Fruit fly (Drosophila melanogaster): ENCODE measurements around the gene fw.

fw gene

dm6 chrX:12035207-12035606, 31.5 kb upstream of the fw start:
- no peak for TF ChIP-seq psq (GFP tag; optimal IDR thresholded peaks at IDR 0.05)
- TF ChIP-seq jim (GFP tag; optimal IDR thresholded peaks at IDR 0.05) = no peak
- TF ChIP-seq Myc (optimal IDR thresholded peaks at IDR 0.05) = peak; percentile 51
- TF ChIP-seq fru (GFP tag; optimal IDR thresholded peaks at IDR 0.05) = no peak
- no peak for TF ChIP-seq Dif (GFP tag; optimal IDR thresholded peaks at IDR 0.05; ENCODE audit: partially characterized antibody)
- no peak for TF ChIP-seq foxo (GFP tag; optimal IDR thresholded peaks at IDR 0.05)
- no peak for TF ChIP-seq CG32264 (GFP tag; optimal IDR thresholded peaks at IDR 0.05)
- peak; percentile 19 for TF ChIP-seq brk (GFP tag; optimal IDR thresholded peaks at IDR 0.05)
- no peak for TF ChIP-seq sv (GFP tag; optimal IDR thresholded peaks at IDR 0.05)

- TF ChIP-seq jim (GFP tag; optimal IDR thresholded peaks at IDR 0.05) (no peak), fru (GFP tag; optimal IDR thresholded peaks at IDR 0.05) (no peak), Hr78 (GFP tag; optimal IDR thresholded peaks at IDR 0.05) (no peak), psq (GFP tag; optimal IDR thresholded peaks at IDR 0.05) (no peak), h (GFP tag; optimal IDR thresholded peaks at IDR 0.05) (no peak), ey (GFP tag; optimal IDR thresholded peaks at IDR 0.05) (no peak), HLH106 (tag; optimal IDR thresholded peaks at IDR 0.05) (no peak), lola (GFP tag; optimal IDR thresholded peaks at IDR 0.05) (no peak), tai (GFP tag; optimal IDR thresholded peaks at IDR 0.05) (no peak), dl (GFP tag; optimal IDR thresholded peaks at IDR 0.05; ENCODE audit: insufficient read depth in 1 of 2, partially characterized antibody in 2 of 2) (no peak), GATAd (GFP tag; optimal IDR thresholded peaks at IDR 0.05) (no peak), N (GFP tag; optimal IDR thresholded peaks at IDR 0.05) (no peak), pan (optimal IDR thresholded peaks at IDR 0.05) (no peak), Abd-B (GFP tag; optimal IDR thresholded peaks at IDR 0.05) (no peak), dsf (GFP tag; optimal IDR thresholded peaks at IDR 0.05; ENCODE audit: borderline replicate concordance) (no peak), woc (GFP tag; optimal IDR thresholded peaks at IDR 0.05) (no peak), foxo (GFP tag; optimal IDR thresholded peaks at IDR 0.05) (no peak), Dif (GFP tag; optimal IDR thresholded peaks at IDR 0.05; ENCODE audit: partially characterized antibody) (no peak), dmrt93B (GFP tag; optimal IDR thresholded peaks at IDR 0.05) (no peak), brk (GFP tag; optimal IDR thresholded peaks at IDR 0.05) (no peak)
Measured at dm6 chrX:12034713-12035112, 31.0 kb upstream of the fw start.

dm6 chrX:12032136-12032682, 28.5 kb upstream of the fw start, which contains the start of gene Cyp318a1:
Gene Cyp318a1 (plus strand): TSS chrX:12032632.
- no peak for TF ChIP-seq Myc (optimal IDR thresholded peaks at IDR 0.05)
- TF ChIP-seq h (GFP tag; optimal IDR thresholded peaks at IDR 0.05) = no peak
- TF ChIP-seq Hnf4 (GFP tag; optimal IDR thresholded peaks at IDR 0.05) = no peak
- no peak for TF ChIP-seq HLH106 (tag; optimal IDR thresholded peaks at IDR 0.05)
- TF ChIP-seq pan (optimal IDR thresholded peaks at IDR 0.05) = no peak
- TF ChIP-seq lola (GFP tag; optimal IDR thresholded peaks at IDR 0.05) = no peak
- TF ChIP-seq sage (GFP tag; optimal IDR thresholded peaks at IDR 0.05) = no peak
- no peak for TF ChIP-seq OdsH (GFP tag; optimal IDR thresholded peaks at IDR 0.05)
- no peak for TF ChIP-seq Jra (GFP tag; optimal IDR thresholded peaks at IDR 0.05)
- no peak for TF ChIP-seq tai (GFP tag; optimal IDR thresholded peaks at IDR 0.05)
- no peak for TF ChIP-seq CG9705 (GFP tag; optimal IDR thresholded peaks at IDR 0.05)
- no peak for TF ChIP-seq Hr78 (GFP tag; optimal IDR thresholded peaks at IDR 0.05)

- TF ChIP-seq HLH106 (tag; optimal IDR thresholded peaks at IDR 0.05) (peak; percentile 7), woc (GFP tag; optimal IDR thresholded peaks at IDR 0.05) (no peak), tai (GFP tag; optimal IDR thresholded peaks at IDR 0.05) (no peak), CG9705 (GFP tag; optimal IDR thresholded peaks at IDR 0.05) (no peak), Jra (GFP tag; optimal IDR thresholded peaks at IDR 0.05) (no peak), usp (GFP tag; optimal IDR thresholded peaks at IDR 0.05) (no peak), Dfd (GFP tag; optimal IDR thresholded peaks at IDR 0.05) (no peak), dmrt93B (GFP tag; optimal IDR thresholded peaks at IDR 0.05) (no peak), Dif (GFP tag; optimal IDR thresholded peaks at IDR 0.05; ENCODE audit: partially characterized antibody) (no peak), sage (GFP tag; optimal IDR thresholded peaks at IDR 0.05) (no peak), psq (GFP tag; optimal IDR thresholded peaks at IDR 0.05) (no peak), Sp1 (GFP tag; optimal IDR thresholded peaks at IDR 0.05) (peak; percentile 23), fru (GFP tag; optimal IDR thresholded peaks at IDR 0.05) (no peak)
Measured at dm6 chrX:12031400-12031799, 27.7 kb upstream of the fw start, which contains the start of gene Cyp311a1. Gene Cyp311a1 (minus strand): TSS chrX:12031465.
